Fruit fly (Drosophila melanogaster) whole organism, larva: ENCODE measurements around the gene PDCD-5.

Source experiments
- noc ChIP-seq: fragments of 200-800 bp; sonication (Bioruptor generic); optimal IDR thresholded peaks from 3 replicates; lab custom pipeline; 2019; ENCODE audit warnings: missing biosample characterization, mild to moderate bottlenecking, missing genetic modification characterization, moderate library complexity

The PDCD-5 gene

DNA sequence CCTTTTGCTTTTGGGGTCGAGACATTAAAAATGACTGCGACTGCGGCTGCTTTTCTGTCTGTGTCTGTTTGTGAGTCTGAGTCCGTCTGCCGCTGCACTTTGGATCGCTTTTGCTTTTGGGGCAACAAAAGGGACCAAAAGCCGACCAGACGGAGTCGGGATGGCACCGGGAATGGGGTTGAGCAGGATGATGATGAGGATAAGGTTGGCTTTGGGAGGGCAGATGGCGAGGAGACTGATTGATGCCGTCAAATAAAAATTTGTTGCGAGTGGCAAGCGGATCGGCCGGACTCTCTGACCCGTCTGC, 42.0 kb downstream of the PDCD-5 start:
- TF ChIP-seq noc (tag; lab: Kevin White, UChicago), result no peak

DNA sequence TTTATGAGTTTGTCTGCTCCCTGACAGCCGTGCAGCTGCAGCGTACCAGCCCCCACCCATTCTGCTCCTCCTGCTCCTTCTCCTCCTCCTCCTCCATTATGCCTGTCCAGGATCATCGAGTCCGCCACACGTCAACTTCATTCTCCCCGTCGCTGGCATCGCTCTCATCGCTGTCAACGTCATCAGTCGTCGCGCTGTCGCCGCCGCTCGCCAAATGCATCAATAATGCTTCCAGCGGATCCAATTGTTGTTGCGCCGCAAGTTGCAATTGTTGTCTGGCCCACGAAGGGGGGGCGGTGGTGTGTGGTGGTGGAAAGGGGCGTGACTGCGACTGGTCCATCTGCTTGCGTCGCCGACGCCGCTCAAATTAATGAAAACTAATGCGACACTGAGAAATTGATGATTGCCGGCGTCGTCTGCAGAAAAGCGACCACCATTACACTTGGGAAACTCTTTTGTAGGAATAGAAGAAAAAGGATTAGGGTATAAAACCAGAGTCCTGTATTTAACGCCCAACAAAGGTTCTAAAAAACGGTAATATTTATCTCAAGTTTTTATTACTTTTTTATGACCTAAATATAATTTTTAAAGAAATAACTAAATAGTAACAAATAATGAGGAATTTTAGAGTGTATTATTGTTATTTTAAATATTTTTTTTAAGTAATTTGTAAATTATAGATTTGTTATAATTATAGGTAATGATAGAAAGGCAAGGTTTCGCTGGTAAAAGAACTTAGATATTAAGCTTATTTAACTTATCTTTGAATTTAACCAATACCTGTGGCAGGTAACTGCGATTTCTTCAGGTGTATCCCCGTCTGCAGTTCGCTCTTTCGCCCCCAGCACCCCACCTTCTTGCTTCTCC, 42.5 kb downstream of the PDCD-5 start:
- TF ChIP-seq noc (tag; lab: Kevin White, UChicago), result no peak

DNA sequence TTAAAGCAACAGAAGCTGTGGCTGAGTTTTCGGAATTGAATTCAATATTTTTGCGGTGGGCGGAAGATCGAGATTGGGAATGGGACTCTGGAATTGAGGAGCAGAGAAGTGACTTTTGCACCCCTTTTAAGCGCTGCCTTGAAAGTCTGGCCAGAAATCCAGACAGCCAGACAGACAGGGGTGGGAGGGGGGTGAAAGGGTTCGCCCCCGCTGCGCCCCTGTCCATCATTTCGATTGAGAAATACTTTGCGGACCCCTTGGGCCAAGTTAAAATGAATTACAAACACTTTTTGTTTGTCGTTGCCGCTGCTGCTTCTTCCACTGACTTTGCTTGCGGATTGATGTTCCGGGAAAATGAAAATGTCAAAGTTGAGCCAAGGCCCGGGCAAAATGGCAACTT, 48.3 kb downstream of the PDCD-5 start:
- TF ChIP-seq noc (tag; lab: Kevin White, UChicago), result no peak

DNA sequence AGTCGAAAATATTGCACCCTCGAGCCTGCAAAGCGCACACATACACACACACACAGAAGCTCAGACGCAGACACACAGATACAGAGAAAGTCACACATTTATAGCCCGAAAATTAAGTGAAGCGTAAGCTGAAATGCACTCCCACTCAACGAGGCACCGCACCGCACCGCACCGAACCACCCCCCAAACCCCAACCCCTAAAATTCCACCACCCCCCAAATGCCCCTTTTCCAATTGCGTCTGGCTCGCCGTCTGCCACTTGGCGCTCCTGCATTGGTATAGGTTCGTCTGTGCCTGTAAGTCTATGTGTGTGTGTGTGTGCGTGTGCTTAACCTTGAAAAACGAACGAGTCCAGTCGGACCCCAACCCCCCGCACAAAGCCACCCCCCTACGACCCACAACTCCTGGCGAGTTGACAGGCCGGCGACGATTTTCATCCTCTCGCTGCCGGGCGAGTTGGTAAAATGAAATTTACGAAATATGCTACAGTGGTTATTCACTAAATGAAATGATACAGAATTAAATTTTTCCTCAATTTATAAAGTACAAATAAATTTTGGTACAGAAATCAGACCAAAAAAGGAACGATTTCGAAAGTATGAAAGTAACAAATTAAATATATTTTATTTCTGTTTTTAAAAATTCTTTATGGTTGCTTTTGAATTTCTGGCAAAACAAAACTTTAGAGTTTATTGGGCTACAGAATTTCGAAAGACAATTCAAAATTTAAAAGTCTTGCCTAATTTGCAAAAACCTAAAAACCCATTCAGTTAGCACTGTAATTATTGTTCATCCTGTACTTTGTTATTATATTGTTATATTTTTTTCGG, 49.0 kb downstream of the PDCD-5 start:
- no peak for TF ChIP-seq noc (tag; lab: Kevin White, UChicago)

DNA sequence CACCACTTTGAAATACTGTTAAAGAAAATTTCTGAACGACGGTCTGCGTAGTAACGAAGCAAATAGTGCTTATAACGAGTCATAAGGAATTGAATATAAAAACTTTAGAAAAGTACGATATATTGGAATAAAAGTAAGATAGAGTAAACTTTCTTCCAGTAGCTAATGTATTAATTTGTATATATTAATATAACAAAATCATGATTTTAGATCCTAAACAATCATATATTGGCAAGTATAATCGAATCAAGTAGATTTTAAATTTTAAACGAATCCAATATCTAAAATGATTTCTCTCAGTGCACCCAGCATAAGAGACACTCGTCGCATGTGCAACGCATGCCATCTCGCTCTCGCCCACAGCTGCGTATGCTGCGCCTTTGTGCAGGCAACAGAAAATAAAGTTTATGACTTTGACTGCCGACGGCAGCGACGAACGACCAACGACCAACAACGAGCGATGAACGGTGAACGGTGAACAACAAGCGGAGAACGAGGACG, 50.5 kb downstream of the PDCD-5 start:
- no peak for TF ChIP-seq noc (tag; lab: Kevin White, UChicago)
